Worm (Caenorhabditis elegans) whole organism, L2 larva: ENCODE data around the gene ben-1.

Experiments used
- aly-2 ChIP-seq: fragments of 150-350 bp; optimal IDR thresholded peaks from 2 replicates; lab custom pipeline; 2014; ENCODE audit warnings: missing biosample characterization, missing genetic modification characterization
- ama-1 ChIP-seq: fragments of 150-350 bp; optimal IDR thresholded peaks from 2 replicates; lab custom pipeline; 2018; ENCODE audit warnings: inconsistent platforms
- ceh-82 ChIP-seq: fragments of 150-350 bp; optimal IDR thresholded peaks from 2 replicates; lab custom pipeline; 2014; ENCODE audit warnings: missing biosample characterization, missing genetic modification characterization
- egl-27 ChIP-seq: sonication (generic microtip); optimal IDR thresholded peaks from 3 replicates; lab custom pipeline; 2017; ENCODE audit warnings: missing biosample characterization, missing genetic modification reagents, missing genetic modification characterization
- elt-3 ChIP-seq: sonication (generic microtip); optimal IDR thresholded peaks from 2 replicates; lab custom pipeline; 2017; ENCODE audit warnings: missing biosample characterization, missing genetic modification characterization
- lin-13 ChIP-seq: fragments of 150-350 bp; optimal IDR thresholded peaks from 2 replicates; lab custom pipeline; 2014; ENCODE audit warnings: missing biosample characterization, missing genetic modification reagents, missing genetic modification characterization
- nhr-6 ChIP-seq: fragments of 150-350 bp; optimal IDR thresholded peaks from 2 replicates; lab custom pipeline; 2014; ENCODE audit warnings: missing biosample characterization, missing genetic modification characterization
- snpc-4 ChIP-seq: fragments of 150-350 bp; optimal IDR thresholded peaks from 2 replicates; lab custom pipeline; 2014; ENCODE audit warnings: missing biosample characterization, missing genetic modification characterization
- unc-55 ChIP-seq: fragments of 150-350 bp; sonication (generic microtip); optimal IDR thresholded peaks from 3 replicates; lab custom pipeline; 2014; ENCODE audit warnings: missing biosample characterization, missing genetic modification reagents, missing genetic modification characterization

ce11 chrIII:3541093-3541492 lies 346 bp downstream of the ben-1 start:
- no peak for TF ChIP-seq ama-1
- TF ChIP-seq lin-13 (GFP tag; lab: Kevin White, UChicago), result no peak
- no peak for TF ChIP-seq elt-3 (tag; lab: Kevin White, UChicago)
- TF ChIP-seq egl-27 (tag; lab: Kevin White, UChicago), result no peak
- TF ChIP-seq aly-2 (tag; lab: Kevin White, UChicago), result no peak
- no peak for TF ChIP-seq nhr-6 (tag; lab: Kevin White, UChicago)
- TF ChIP-seq snpc-4 (tag; lab: Kevin White, UChicago), result no peak
- TF ChIP-seq unc-55 (GFP tag; lab: Kevin White, UChicago), result no peak
- TF ChIP-seq ceh-82 (tag; lab: Kevin White, UChicago), result no peak
